Fruit fly (Drosophila melanogaster) whole organism, embryonic: ENCODE results near the gene CG14854.

ENCODE experiments used
- B-H1 ChIP-seq: fragments of 200-800 bp; sonication (Bioruptor generic); IDR thresholded peaks from 3 replicates; pipeline ENCODE4 v1.3.6; 2022; ENCODE audit warnings: missing biosample characterization, missing genetic modification characterization
- CG1024 ChIP-seq: fragments of 200-800 bp; sonication (Bioruptor generic); IDR thresholded peaks from 2 replicates; pipeline ENCODE4 v1.3.6; 2022; ENCODE audit warnings: missing biosample characterization, missing genetic modification characterization
- CG10959 ChIP-seq: fragments of 200-800 bp; sonication (Bioruptor generic); IDR thresholded peaks from 2 replicates; pipeline ENCODE4 v1.3.6; 2022; ENCODE audit warnings: missing biosample characterization, missing genetic modification characterization
- CG13894 ChIP-seq: fragments of 200-800 bp; sonication (Bioruptor generic); optimal IDR thresholded peaks from 3 replicates; lab custom pipeline; 2018; ENCODE audit warnings: missing biosample characterization, mild to moderate bottlenecking, missing genetic modification characterization, moderate library complexity
- CG14710 ChIP-seq: fragments of 200-800 bp; sonication (Bioruptor generic); optimal IDR thresholded peaks from 3 replicates; lab custom pipeline; 2019; ENCODE audit warnings: missing biosample characterization, mild to moderate bottlenecking, missing genetic modification characterization, moderate library complexity
- CG1647 ChIP-seq: fragments of 200-800 bp; sonication (Bioruptor generic); optimal IDR thresholded peaks from 3 replicates; lab custom pipeline; 2016; ENCODE audit warnings: missing biosample characterization, missing genetic modification characterization
- CG17385 ChIP-seq: fragments of 200-800 bp; sonication (Bioruptor generic); optimal IDR thresholded peaks from 3 replicates; lab custom pipeline; 2018; ENCODE audit warnings: missing biosample characterization, mild to moderate bottlenecking, missing genetic modification characterization
- CG32532 ChIP-seq: fragments of 200-800 bp; sonication (Bioruptor generic); IDR thresholded peaks from 2 replicates; pipeline ENCODE4 v1.3.6; 2022; ENCODE audit warnings: missing biosample characterization, missing genetic modification characterization
- CG33213 ChIP-seq: fragments of 200-800 bp; sonication (Bioruptor generic); optimal IDR thresholded peaks from 3 replicates; lab custom pipeline; 2016; ENCODE audit warnings: missing biosample characterization, missing genetic modification characterization
- CG3838 ChIP-seq: fragments of 200-800 bp; sonication (Bioruptor generic); optimal IDR thresholded peaks from 3 replicates; lab custom pipeline; 2016; ENCODE audit warnings: missing biosample characterization, missing genetic modification characterization
- CG4424 ChIP-seq: fragments of 200-800 bp; sonication (Bioruptor generic); optimal IDR thresholded peaks from 3 replicates; lab custom pipeline; 2016; ENCODE audit warnings: missing biosample characterization, missing genetic modification characterization
- CG7271 ChIP-seq: fragments of 200-800 bp; sonication (Bioruptor generic); optimal IDR thresholded peaks from 2 replicates; lab custom pipeline; 2018; ENCODE audit warnings: missing biosample characterization, mild to moderate bottlenecking, missing genetic modification characterization, moderate library complexity
- CG7987 ChIP-seq: fragments of 200-800 bp; sonication (Bioruptor generic); optimal IDR thresholded peaks from 2 replicates; lab custom pipeline; 2018; ENCODE audit warnings: missing biosample characterization, mild to moderate bottlenecking, missing genetic modification characterization, moderate library complexity
- CG9437 ChIP-seq: fragments of 200-800 bp; sonication (Bioruptor generic); optimal IDR thresholded peaks from 2 replicates; lab custom pipeline; 2018; ENCODE audit warnings: missing biosample characterization, mild to moderate bottlenecking, missing genetic modification characterization
- CG9817 ChIP-seq: fragments of 200-800 bp; sonication (Bioruptor generic); optimal IDR thresholded peaks from 2 replicates; lab custom pipeline; 2018; ENCODE audit warnings: missing biosample characterization, mild to moderate bottlenecking, missing genetic modification characterization, moderate library complexity
- D19A ChIP-seq: fragments of 200-800 bp; optimal IDR thresholded peaks from 3 replicates; lab custom pipeline; 2019; ENCODE audit warnings: missing biosample characterization, mild to moderate bottlenecking, missing genetic modification characterization, moderate library complexity
- D19B ChIP-seq: fragments of 200-800 bp; sonication (Bioruptor generic); optimal IDR thresholded peaks from 2 replicates; lab custom pipeline; 2017; ENCODE audit warnings: missing biosample characterization, mild to moderate bottlenecking, missing genetic modification characterization
- Dll ChIP-seq: fragments of 200-800 bp; sonication (Bioruptor generic); IDR thresholded peaks from 4 replicates; pipeline ENCODE4 v1.3.6; 2022; ENCODE audit warnings: missing biosample characterization, missing genetic modification characterization; ENCODE audit not compliant: partially characterized antibody
- Drgx ChIP-seq: fragments of 200-800 bp; sonication (Bioruptor generic); IDR thresholded peaks from 2 replicates; pipeline ENCODE4 v1.3.6; 2022; ENCODE audit warnings: missing biosample characterization, missing genetic modification characterization
- ERR ChIP-seq: fragments of 200-800 bp; sonication (Bioruptor generic); optimal IDR thresholded peaks from 2 replicates; lab custom pipeline; 2016; ENCODE audit warnings: missing biosample characterization, missing genetic modification characterization
- GATAe ChIP-seq: fragments of 200-800 bp; sonication (Bioruptor generic); conservative IDR thresholded peaks from 2 replicates; pipeline ENCODE4 v1.3.6; 2022; ENCODE audit warnings: missing biosample characterization, missing genetic modification characterization
- HLH54F ChIP-seq: fragments of 200-800 bp; sonication (Bioruptor generic); optimal IDR thresholded peaks from 3 replicates; lab custom pipeline; 2016; ENCODE audit warnings: missing biosample characterization, missing genetic modification characterization
- Hr51 ChIP-seq, 2 experiments: fragments of 200-800 bp; sonication (Bioruptor generic); optimal IDR thresholded peaks; 2 replicates in 1 of 2; 3 replicates in 1 of 2; lab custom pipeline; 2016 to 2018; ENCODE audit warnings: missing biosample characterization in 2 of 2, missing genetic modification characterization in 2 of 2, mild to moderate bottlenecking in 1 of 2, moderate library complexity in 1 of 2
- Lim3 ChIP-seq: fragments of 200-800 bp; sonication (Bioruptor generic); IDR thresholded peaks from 2 replicates; pipeline ENCODE4 v1.3.6; 2022; ENCODE audit warnings: missing biosample characterization, missing genetic modification characterization
- Neu2 ChIP-seq: fragments of 200-800 bp; sonication (Bioruptor generic); optimal IDR thresholded peaks from 3 replicates; lab custom pipeline; 2016; ENCODE audit warnings: missing biosample characterization, missing genetic modification characterization, borderline replicate concordance
- Pdp1 ChIP-seq, 2 experiments: fragments of 200-800 bp; sonication (Bioruptor generic); optimal IDR thresholded peaks; 3 replicates each; lab custom pipeline; 2016; ENCODE audit warnings: missing biosample characterization in 2 of 2, missing genetic modification characterization in 2 of 2, mild to moderate bottlenecking in 1 of 2, moderate library complexity in 1 of 2
- Poxn ChIP-seq: fragments of 200-800 bp; sonication (Bioruptor generic); IDR thresholded peaks from 2 replicates; pipeline ENCODE4 v1.3.6; 2022; ENCODE audit warnings: missing biosample characterization, missing genetic modification characterization
- Tbp ChIP-seq: fragments of >200 bp; optimal IDR thresholded peaks from 2 replicates; lab custom pipeline; 2018; ENCODE audit warnings: missing biosample characterization, missing genetic modification characterization
- ac ChIP-seq: fragments of 200-800 bp; sonication (Bioruptor generic); optimal IDR thresholded peaks from 3 replicates; lab custom pipeline; 2017; ENCODE audit warnings: missing biosample characterization, mild to moderate bottlenecking, missing genetic modification characterization
- ara ChIP-seq: fragments of 200-800 bp; sonication (Bioruptor generic); IDR thresholded peaks from 2 replicates; pipeline ENCODE4 v1.3.6; 2022; ENCODE audit warnings: missing biosample characterization, missing genetic modification characterization
- az2 ChIP-seq: fragments of 200-800 bp; sonication (Bioruptor generic); optimal IDR thresholded peaks from 3 replicates; lab custom pipeline; 2016; ENCODE audit warnings: missing biosample characterization, missing genetic modification characterization
- btn ChIP-seq: fragments of 200-800 bp; sonication (Bioruptor generic); optimal IDR thresholded peaks from 2 replicates; lab custom pipeline; 2016; ENCODE audit warnings: missing biosample characterization, missing genetic modification characterization
- cg ChIP-seq: fragments of 200-800 bp; sonication (Bioruptor generic); optimal IDR thresholded peaks from 3 replicates; lab custom pipeline; 2019; ENCODE audit warnings: missing biosample characterization, mild to moderate bottlenecking, missing genetic modification characterization, moderate library complexity
- en ChIP-seq: fragments of 200-800 bp; sonication (Bioruptor generic); optimal IDR thresholded peaks from 2 replicates; lab custom pipeline; 2016; ENCODE audit warnings: missing biosample characterization, missing genetic modification characterization
- ewg ChIP-seq: fragments of 200-800 bp; sonication (Bioruptor generic); optimal IDR thresholded peaks from 3 replicates; lab custom pipeline; 2017; ENCODE audit warnings: mild to moderate bottlenecking, missing biosample characterization, missing genetic modification reagents, missing genetic modification characterization
- fd102C ChIP-seq: fragments of 200-800 bp; sonication (Bioruptor generic); optimal IDR thresholded peaks from 2 replicates; lab custom pipeline; 2018; ENCODE audit warnings: missing biosample characterization, mild to moderate bottlenecking, missing genetic modification characterization, moderate library complexity
- gt ChIP-seq: fragments of 200-800 bp; sonication (Bioruptor generic); IDR thresholded peaks from 2 replicates; pipeline ENCODE4 v1.3.6; 2022; ENCODE audit warnings: missing biosample characterization, missing genetic modification characterization
- hb ChIP-seq: fragments of 200-800 bp; sonication (Bioruptor generic); IDR thresholded peaks from 3 replicates; pipeline ENCODE4 v1.3.6; 2022; ENCODE audit warnings: missing biosample characterization, missing genetic modification characterization; ENCODE audit not compliant: partially characterized antibody
- jing ChIP-seq: fragments of 200-800 bp; sonication (Bioruptor generic); optimal IDR thresholded peaks from 2 replicates; lab custom pipeline; 2018; ENCODE audit warnings: missing biosample characterization, mild to moderate bottlenecking, missing genetic modification characterization
- mam ChIP-seq: fragments of 200-800 bp; sonication (Bioruptor generic); optimal IDR thresholded peaks from 3 replicates; lab custom pipeline; 2016; ENCODE audit warnings: missing biosample characterization, missing genetic modification characterization
- nerfin-2 ChIP-seq: fragments of 200-800 bp; sonication (Bioruptor generic); IDR thresholded peaks from 2 replicates; pipeline ENCODE4 v1.3.6; 2022; ENCODE audit warnings: missing biosample characterization, missing genetic modification characterization; ENCODE audit not compliant: partially characterized antibody
- sens ChIP-seq: fragments of 200-800 bp; sonication (Bioruptor generic); peaks from one replicate; lab custom pipeline; 2016; ENCODE audit warnings: missing biosample characterization, missing genetic modification characterization
- sisA ChIP-seq: fragments of 200-800 bp; sonication (Bioruptor generic); IDR thresholded peaks from 2 replicates; pipeline ENCODE4 v1.3.6; 2022; ENCODE audit warnings: missing biosample characterization, missing genetic modification characterization
- tll ChIP-seq, 2 experiments: fragments of 200-800 bp in 1 of 2; fragments of >200 bp in 1 of 2; sonication (Bioruptor generic) in 1 of 2; optimal IDR thresholded peaks; 2 replicates each; lab custom pipeline; 2017 to 2019; ENCODE audit warnings: missing biosample characterization in 2 of 2, missing genetic modification characterization in 2 of 2, mild to moderate bottlenecking in 1 of 2, moderate library complexity in 1 of 2
- unc-4 ChIP-seq: fragments of 200-800 bp; sonication (Bioruptor generic); IDR thresholded peaks from 2 replicates; pipeline ENCODE4 v1.3.6; 2022; ENCODE audit warnings: missing biosample characterization, missing genetic modification characterization; ENCODE audit not compliant: partially characterized antibody
- vfl ChIP-seq: fragments of 200-800 bp; sonication (Bioruptor generic); optimal IDR thresholded peaks from 2 replicates; lab custom pipeline; 2016; ENCODE audit warnings: missing biosample characterization, missing genetic modification characterization
- z ChIP-seq: fragments of 200-800 bp; sonication (Bioruptor generic); IDR thresholded peaks from 3 replicates; pipeline ENCODE4 v1.3.6; 2022; ENCODE audit warnings: missing biosample characterization, missing genetic modification characterization
- zen2 ChIP-seq: fragments of 200-800 bp; sonication (Bioruptor generic); IDR thresholded peaks from 3 replicates; pipeline ENCODE4 v1.3.6; 2022; ENCODE audit warnings: missing biosample characterization, missing genetic modification characterization; ENCODE audit not compliant: partially characterized antibody
- zfh2 ChIP-seq: fragments of 200-800 bp; sonication (Bioruptor generic); optimal IDR thresholded peaks from 2 replicates; lab custom pipeline; 2016; ENCODE audit warnings: missing biosample characterization, missing genetic modification characterization

Gene CG14854

dm6 chr3R:14574962-14575717 lies 15.3 kb upstream of the CG14854 start (continued):
- TF ChIP-seq Drgx (GFP tag; lab: Robert Waterston, UW) (peak; percentile 38), ara (GFP tag; lab: Robert Waterston, UW) (0 out of 2 replicates have a peak, but pooled peaks have one; percentile 11), CG9437 (peak; percentile 73), CG1024 (GFP tag; lab: Robert Waterston, UW) (no peak; the same call in 1 of the 2 replicates), CG32532 (peak; percentile 76), zfh2 (GFP tag; lab: Kevin White, UChicago) (peak; percentile 61), z (GFP tag; lab: Robert Waterston, UW) (no peak), CG17385 (peak; percentile 58), tll (GFP tag; optimal IDR thresholded peaks at IDR 0.05; lab: Kevin White, UChicago) (peak in 1 of 2 experiments; percentile 12), Poxn (no peak), sens (GFP tag; lab: Kevin White, UChicago) (peak; percentile 82), B-H1 (GFP tag; lab: Robert Waterston, UW) (peak; percentile 49; the same call in 2 of the 3 replicates), CG7271 (tag; lab: Kevin White, UChicago) (peak; percentile 6), GATAe (GFP tag; lab: Robert Waterston, UW) (no peak), ERR (GFP tag; lab: Kevin White, UChicago) (no peak), CG1647 (no peak), Lim3 (GFP tag; lab: Robert Waterston, UW) (no peak), vfl (GFP tag; lab: Kevin White, UChicago) (peak; percentile 50), CG10959 (GFP tag; lab: Robert Waterston, UW) (no peak), CG7987 (no peak), mam (GFP tag; lab: Kevin White, UChicago) (peak; percentile 59), gt (GFP tag; lab: Robert Waterston, UW) (no peak), hb (GFP tag; lab: Robert Waterston, UW) (no peak), Pdp1 (GFP tag; optimal IDR thresholded peaks at IDR 0.05; lab: Kevin White, UChicago) (peak; percentile 47 to 95), Tbp (GFP tag; lab: Kevin White, UChicago) (no peak), CG9817 (tag; lab: Kevin White, UChicago) (peak; percentile 66), unc-4 (GFP tag; lab: Robert Waterston, UW) (no peak), nerfin-2 (GFP tag; lab: Robert Waterston, UW) (no peak), CG3838 (GFP tag; lab: Kevin White, UChicago) (peak; percentile 23), fd102C (no peak), en (GFP tag; lab: Kevin White, UChicago) (no peak), CG14710 (tag; lab: Kevin White, UChicago) (peak; percentile 84), Hr51 (GFP tag; optimal IDR thresholded peaks at IDR 0.05; lab: Kevin White, UChicago) (peak; percentile 35 to 80), ewg (peak; percentile 52), CG13894 (tag; lab: Kevin White, UChicago) (peak; percentile 54), Dll (no peak), D19A (tag; lab: Kevin White, UChicago) (peak; percentile 72), sisA (GFP tag; lab: Robert Waterston, UW) (peak; percentile 56; the same call in 1 of the 2 replicates), jing (GFP tag; lab: Kevin White, UChicago) (no peak), CG33213 (GFP tag; lab: Kevin White, UChicago) (peak; percentile 2), Neu2 (GFP tag; lab: Kevin White, UChicago) (no peak), HLH54F (peak; percentile 52), CG4424 (peak; percentile 83), zen2 (GFP tag; lab: Robert Waterston, UW) (no peak), D19B (GFP tag; lab: Kevin White, UChicago) (peak; percentile 68), btn (GFP tag; lab: Kevin White, UChicago) (no peak), cg (GFP tag; lab: Kevin White, UChicago) (no peak), az2 (peak; percentile 69), ac (GFP tag; lab: Kevin White, UChicago) (no peak)
